Worm (Caenorhabditis elegans): ENCODE results near the gene Y47D3A.13.

Y47D3A.13 gene

DNA sequence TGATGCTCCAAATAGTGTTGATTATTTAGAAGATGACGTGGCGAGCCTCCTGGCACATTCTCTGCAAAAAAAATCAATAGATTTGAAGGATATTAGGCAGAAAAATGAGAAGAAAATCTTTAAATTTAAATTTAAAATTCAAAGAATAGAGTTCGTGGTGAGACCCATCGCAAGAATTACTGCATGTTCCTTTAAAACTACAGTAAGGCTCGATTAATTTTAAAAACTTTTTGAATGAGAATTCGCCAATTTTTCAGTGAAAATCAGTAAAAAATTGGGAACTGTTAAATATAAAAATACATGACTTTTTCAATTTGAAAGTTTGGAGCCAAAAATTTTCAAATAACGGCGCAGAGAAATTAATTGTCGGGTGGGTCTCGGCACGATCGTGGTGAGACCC lies 28.8 kb downstream of the Y47D3A.13 start, which contains the start of gene tra-1:
tra-1 (minus strand) TSS at position 62 of the 400 bp plus-strand sequence.
- no peak for TF ChIP-seq hlh-30 (tag; optimal IDR thresholded peaks at IDR 0.05; ENCODE audit: insufficient read depth)
- TF ChIP-seq che-1 (tag; optimal IDR thresholded peaks at IDR 0.05) = no peak
- TF ChIP-seq F13H6.1 (tag; optimal IDR thresholded peaks at IDR 0.05) = no peak
- no peak for TF ChIP-seq ztf-16 (tag; optimal IDR thresholded peaks at IDR 0.05)
- TF ChIP-seq sdc-2 (tag; optimal IDR thresholded peaks at IDR 0.05) = no peak

DNA sequence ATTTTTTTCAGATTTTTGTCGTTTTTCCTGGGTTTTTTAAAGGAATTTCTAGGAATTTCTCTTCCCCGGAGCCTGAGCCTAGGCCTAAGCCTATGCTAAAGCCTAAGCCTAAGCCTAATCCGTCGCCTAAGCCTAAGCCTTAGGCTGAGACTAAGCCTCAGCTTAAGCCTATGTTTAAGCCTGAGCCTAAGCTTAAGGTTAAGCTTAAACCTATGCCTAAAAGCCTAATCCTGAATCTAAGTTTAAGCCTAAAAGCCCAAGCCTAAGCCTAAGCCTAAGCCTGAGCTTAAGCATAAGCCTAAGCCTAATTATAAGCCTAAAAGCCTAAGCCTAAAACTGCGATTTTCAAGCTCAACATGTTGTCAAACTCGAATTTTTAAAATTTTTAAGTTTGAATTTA lies 29.8 kb downstream of the Y47D3A.13 start:
- TF ChIP-seq dve-1 (tag; optimal IDR thresholded peaks at IDR 0.05) (peak; percentile 93), ama-1 (optimal IDR thresholded peaks at IDR 0.05) (no peak), ceh-34 (tag; optimal IDR thresholded peaks at IDR 0.05) (no peak), lim-6 (tag; optimal IDR thresholded peaks at IDR 0.05) (no peak)

ce11 chrIII:11193251-11193650 lies 30.7 kb downstream of the Y47D3A.13 start:
- no peak for TF ChIP-seq unc-42 (tag; optimal IDR thresholded peaks at IDR 0.05)
- no peak for TF ChIP-seq pha-4 (tag; optimal IDR thresholded peaks at IDR 0.05)
- no peak for TF ChIP-seq ceh-45 (GFP tag; IDR thresholded peaks at IDR 0.05)
- no peak for TF ChIP-seq ceh-9 (tag; optimal IDR thresholded peaks at IDR 0.05)
- no peak for TF ChIP-seq ceh-2 (tag; optimal IDR thresholded peaks at IDR 0.05)
- TF ChIP-seq eyg-1 (tag; optimal IDR thresholded peaks at IDR 0.05) = no peak
- no peak for TF ChIP-seq hlh-6 (tag; optimal IDR thresholded peaks at IDR 0.05)
- no peak for TF ChIP-seq ceh-31 (tag; optimal IDR thresholded peaks at IDR 0.05)
- TF ChIP-seq dmd-4 (tag; optimal IDR thresholded peaks at IDR 0.05; ENCODE audit: borderline replicate concordance) = no peak
- no peak for TF ChIP-seq ceh-24 (tag; optimal IDR thresholded peaks at IDR 0.05)
- no peak for TF ChIP-seq hlh-15 (tag; optimal IDR thresholded peaks at IDR 0.05)
- no peak for TF ChIP-seq ref-2 (tag; optimal IDR thresholded peaks at IDR 0.05)
- no peak for TF ChIP-seq fkh-10 (GFP tag; optimal IDR thresholded peaks at IDR 0.05)
- no peak for TF ChIP-seq ztf-16 (tag; optimal IDR thresholded peaks at IDR 0.05)
- no peak for TF ChIP-seq gmeb-2 (tag; optimal IDR thresholded peaks at IDR 0.05)
- TF ChIP-seq madf-2 (tag; optimal IDR thresholded peaks at IDR 0.05) = no peak

- no peak for TF ChIP-seq ets-4 (tag; optimal IDR thresholded peaks at IDR 0.05)
- TF ChIP-seq ceh-14 (tag; optimal IDR thresholded peaks at IDR 0.05) = no peak
- no peak for TF ChIP-seq fkh-10 (GFP tag; optimal IDR thresholded peaks at IDR 0.05)
- no peak for TF ChIP-seq sox-4 (tag; optimal IDR thresholded peaks at IDR 0.05)
- TF ChIP-seq mec-3 (tag; optimal IDR thresholded peaks at IDR 0.05; ENCODE audit: borderline replicate concordance) = no peak
- TF ChIP-seq dve-1 (tag; optimal IDR thresholded peaks at IDR 0.05) = no peak
- TF ChIP-seq tbx-2 (tag; optimal IDR thresholded peaks at IDR 0.05) = no peak
- no peak for TF ChIP-seq syd-9 (tag; optimal IDR thresholded peaks at IDR 0.05)
- TF ChIP-seq hlh-8 (tag; optimal IDR thresholded peaks at IDR 0.05) = no peak
- no peak for TF ChIP-seq ceh-6 (GFP tag; optimal IDR thresholded peaks at IDR 0.05)
Observed at ce11 chrIII:11188132-11188531, 35.8 kb downstream of the Y47D3A.13 start.

DNA sequence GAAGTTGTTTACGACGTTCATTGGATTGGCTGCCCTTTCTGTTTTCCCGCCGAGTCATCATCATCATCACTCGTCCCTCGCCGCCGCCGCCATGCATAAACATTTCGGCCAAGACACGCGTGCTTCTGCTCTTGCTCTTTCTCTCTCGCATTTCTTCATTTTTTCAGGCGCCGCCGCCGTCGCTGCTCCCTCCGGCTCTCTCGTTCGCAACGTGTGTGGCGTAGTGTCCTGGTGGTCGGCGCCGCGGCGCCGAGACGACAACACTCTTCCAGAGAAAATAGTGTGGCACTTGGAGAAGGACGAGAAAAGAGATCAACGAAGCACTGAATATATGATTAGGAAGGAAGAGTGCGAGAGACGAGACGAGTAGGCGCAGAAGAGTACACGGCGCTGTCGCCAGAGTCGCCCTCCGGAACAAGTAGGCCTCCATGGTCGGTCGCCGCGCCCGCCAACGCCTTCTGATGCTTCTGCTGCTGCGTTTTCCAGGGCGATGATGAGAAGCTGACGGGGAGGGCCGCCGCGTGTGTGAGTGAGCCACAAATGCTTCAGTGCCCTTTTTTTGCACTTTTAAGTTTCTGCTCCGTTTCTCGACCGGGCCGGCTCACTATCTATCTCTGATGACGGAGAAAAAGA lies 38.3 kb downstream of the Y47D3A.13 start:
- peak; percentile 20 for TF ChIP-seq ceh-34 (tag; optimal IDR thresholded peaks at IDR 0.05)
- no peak for TF ChIP-seq hlh-6 (tag; optimal IDR thresholded peaks at IDR 0.05)

DNA sequence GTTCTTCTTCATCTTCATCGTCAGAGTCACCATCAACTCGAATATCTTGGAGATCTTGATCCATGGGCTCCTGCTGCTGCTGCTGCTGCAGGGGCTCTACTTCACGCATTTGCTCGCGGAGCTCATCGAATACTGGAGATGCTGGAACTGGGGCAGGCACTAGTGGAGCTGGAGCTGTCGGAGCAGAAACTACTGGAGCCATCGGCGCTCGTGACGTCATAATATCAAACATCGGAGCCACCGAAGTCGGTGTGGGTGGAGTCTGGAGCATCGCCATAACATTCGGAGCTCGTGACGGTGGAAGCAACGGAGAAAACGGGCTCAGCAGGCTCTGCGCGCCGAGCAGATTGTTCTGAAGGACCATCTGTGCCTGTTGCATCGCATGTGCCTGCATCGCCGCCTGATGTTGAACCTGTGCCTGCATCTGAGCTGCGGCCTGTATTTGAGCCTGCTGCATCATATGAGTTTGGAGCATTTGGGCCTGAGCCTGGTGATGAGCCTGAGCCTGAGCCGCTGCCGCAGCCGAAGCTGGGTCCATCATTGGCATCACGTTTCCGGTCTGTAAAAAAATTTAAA lies 48.2 kb downstream of the Y47D3A.13 start:
- TF ChIP-seq ceh-48 (tag; optimal IDR thresholded peaks at IDR 0.05) (no peak), unc-42 (tag; optimal IDR thresholded peaks at IDR 0.05) (no peak), syd-9 (tag; optimal IDR thresholded peaks at IDR 0.05) (no peak), K09A11.1 (tag; optimal IDR thresholded peaks at IDR 0.05; ENCODE audit: insufficient read depth) (no peak), unc-3 (GFP tag; conservative IDR thresholded peaks at IDR 0.05) (no peak), unc-3 (tag; optimal IDR thresholded peaks at IDR 0.05) (no peak), fkh-6 (tag; optimal IDR thresholded peaks at IDR 0.05) (no peak), fkh-10 (GFP tag; optimal IDR thresholded peaks at IDR 0.05) (no peak), ceh-14 (tag; optimal IDR thresholded peaks at IDR 0.05) (no peak), hlh-6 (tag; optimal IDR thresholded peaks at IDR 0.05) (no peak), zip-5 (tag; optimal IDR thresholded peaks at IDR 0.05) (no peak), lin-11 (tag; optimal IDR thresholded peaks at IDR 0.05) (no peak), nhr-232 (tag; optimal IDR thresholded peaks at IDR 0.05) (no peak), ceh-18 (tag; optimal IDR thresholded peaks at IDR 0.05) (no peak)
